Fruit fly (Drosophila melanogaster) whole organism, prepupa: ENCODE results near the gene CG14120.

Experiments
- CG15336 ChIP-seq: fragments of 200-800 bp; sonication (Bioruptor generic); IDR thresholded peaks from 2 replicates; pipeline ENCODE4 v1.3.6; 2022; ENCODE audit warnings: missing biosample characterization, missing genetic modification characterization
- CG16779 ChIP-seq: fragments of 200-800 bp; sonication (Bioruptor generic); optimal IDR thresholded peaks from 3 replicates; lab custom pipeline; 2017; ENCODE audit warnings: missing biosample characterization, mild to moderate bottlenecking, missing genetic modification characterization
- Lpt ChIP-seq: fragments of 200-800 bp; sonication (Bioruptor generic); optimal IDR thresholded peaks from 3 replicates; lab custom pipeline; 2016; ENCODE audit warnings: missing biosample characterization, missing genetic modification characterization
- Sox15 ChIP-seq: fragments of 200-800 bp; sonication (Bioruptor generic); optimal IDR thresholded peaks from 3 replicates; lab custom pipeline; 2016; ENCODE audit warnings: missing biosample characterization, missing genetic modification characterization
- cyc ChIP-seq: fragments of 200-800 bp; sonication (Bioruptor generic); optimal IDR thresholded peaks from 3 replicates; lab custom pipeline; 2016; ENCODE audit warnings: missing biosample characterization, missing genetic modification characterization
- dac ChIP-seq: fragments of 200-800 bp; sonication (Bioruptor generic); optimal IDR thresholded peaks from 2 replicates; lab custom pipeline; 2017; ENCODE audit warnings: missing biosample characterization, mild to moderate bottlenecking, missing genetic modification characterization
- fkh ChIP-seq: fragments of 200-800 bp; sonication (Bioruptor generic); optimal IDR thresholded peaks from 3 replicates; lab custom pipeline; 2017; ENCODE audit warnings: missing biosample characterization, mild to moderate bottlenecking, missing genetic modification characterization, moderate library complexity

dm6 chr3L:12842532-12842931, 42.3 kb upstream of the CG14120 start:
- TF ChIP-seq Sox15 (GFP tag; lab: Kevin White, UChicago) = no peak
- no peak for TF ChIP-seq CG15336 (GFP tag; lab: Robert Waterston, UW)
- no peak for TF ChIP-seq dac (GFP tag; lab: Kevin White, UChicago)
- TF ChIP-seq CG16779 = no peak
- no peak for TF ChIP-seq cyc (GFP tag; lab: Kevin White, UChicago)
- no peak for TF ChIP-seq fkh (GFP tag; lab: Kevin White, UChicago)
- no peak for TF ChIP-seq Lpt (GFP tag; lab: Kevin White, UChicago)
